Fruit fly (Drosophila melanogaster): ENCODE measurements around the gene CG32591.

Gene CG32591

dm6 chrX:14929813-14930212 is 1.1 kb upstream of the CG32591 start:
- TF ChIP-seq rgr (GFP tag; optimal IDR thresholded peaks at IDR 0.05), result no peak
- TF ChIP-seq CG32264 (GFP tag; optimal IDR thresholded peaks at IDR 0.05), result no peak
- TF ChIP-seq CG9705 (GFP tag; optimal IDR thresholded peaks at IDR 0.05), result no peak
- TF ChIP-seq Rel (GFP tag; optimal IDR thresholded peaks at IDR 0.05), result no peak
- no peak for TF ChIP-seq Rel (tag; optimal IDR thresholded peaks at IDR 0.05)
- no peak for TF ChIP-seq br (GFP tag; optimal IDR thresholded peaks at IDR 0.05)
- TF ChIP-seq lola (GFP tag; optimal IDR thresholded peaks at IDR 0.05), result no peak
- no peak for TF ChIP-seq Hnf4 (GFP tag; optimal IDR thresholded peaks at IDR 0.05)
- TF ChIP-seq brk (GFP tag; optimal IDR thresholded peaks at IDR 0.05), result no peak

- TF ChIP-seq br (GFP tag; optimal IDR thresholded peaks at IDR 0.05) (no peak), rgr (GFP tag; optimal IDR thresholded peaks at IDR 0.05) (no peak), Hr78 (GFP tag; optimal IDR thresholded peaks at IDR 0.05) (no peak), woc (GFP tag; optimal IDR thresholded peaks at IDR 0.05) (no peak), Sp1 (GFP tag; optimal IDR thresholded peaks at IDR 0.05) (peak; percentile 10), dl (GFP tag; optimal IDR thresholded peaks at IDR 0.05; ENCODE audit: insufficient read depth in 1 of 2, partially characterized antibody in 2 of 2) (no peak), Rel (GFP tag; optimal IDR thresholded peaks at IDR 0.05) (no peak), Rel (tag; optimal IDR thresholded peaks at IDR 0.05) (no peak), Dif (GFP tag; optimal IDR thresholded peaks at IDR 0.05; ENCODE audit: partially characterized antibody) (no peak), psq (GFP tag; optimal IDR thresholded peaks at IDR 0.05) (peak; percentile 42), Dfd (GFP tag; optimal IDR thresholded peaks at IDR 0.05) (no peak), sage (GFP tag; optimal IDR thresholded peaks at IDR 0.05) (no peak), Mio (GFP tag; optimal IDR thresholded peaks at IDR 0.05) (no peak), Myc (optimal IDR thresholded peaks at IDR 0.05) (no peak)
Observed at dm6 chrX:14923277-14924019, 5.3 kb downstream of the CG32591 start, which contains the start of gene CG9503. Gene CG9503, minus strand, starts transcription at chrX:14923493.

- TF ChIP-seq foxo (GFP tag; optimal IDR thresholded peaks at IDR 0.05) (peak in 1 of 2 experiments; percentile 21), ey (GFP tag; optimal IDR thresholded peaks at IDR 0.05) (no peak), Rel (GFP tag; optimal IDR thresholded peaks at IDR 0.05) (no peak), Rel (tag; optimal IDR thresholded peaks at IDR 0.05) (no peak), OdsH (GFP tag; optimal IDR thresholded peaks at IDR 0.05) (no peak), tai (GFP tag; optimal IDR thresholded peaks at IDR 0.05) (no peak), fru (GFP tag; optimal IDR thresholded peaks at IDR 0.05) (peak; percentile 12), Sp1 (GFP tag; optimal IDR thresholded peaks at IDR 0.05) (peak; percentile 8), Hnf4 (GFP tag; optimal IDR thresholded peaks at IDR 0.05) (no peak), GATAd (GFP tag; optimal IDR thresholded peaks at IDR 0.05) (no peak), Mio (GFP tag; optimal IDR thresholded peaks at IDR 0.05) (no peak), Abd-B (GFP tag; optimal IDR thresholded peaks at IDR 0.05) (no peak), br (GFP tag; optimal IDR thresholded peaks at IDR 0.05) (peak; percentile 37), woc (GFP tag; optimal IDR thresholded peaks at IDR 0.05) (peak; percentile 45), brk (GFP tag; optimal IDR thresholded peaks at IDR 0.05) (peak; percentile 3), Hr83 (GFP tag; optimal IDR thresholded peaks at IDR 0.05; ENCODE audit: poor library complexity, severe bottlenecking) (no peak), rgr (GFP tag; optimal IDR thresholded peaks at IDR 0.05) (no peak), Dfd (GFP tag; optimal IDR thresholded peaks at IDR 0.05) (no peak), dsf (GFP tag; optimal IDR thresholded peaks at IDR 0.05; ENCODE audit: borderline replicate concordance) (no peak), N (GFP tag; optimal IDR thresholded peaks at IDR 0.05) (no peak), CrebA (GFP tag; optimal IDR thresholded peaks at IDR 0.05; ENCODE audit: borderline replicate concordance) (no peak), Vsx2 (GFP tag; optimal IDR thresholded peaks at IDR 0.05; ENCODE audit: partially characterized antibody) (no peak), sage (GFP tag; optimal IDR thresholded peaks at IDR 0.05) (no peak)
Observed at dm6 chrX:14922396-14923276, 6.1 kb downstream of the CG32591 start.

Measured in whole organism, wandering third instar larva.